Worm (Caenorhabditis elegans) whole organism, midembryonic: ENCODE results near the gene fbxb-50.
"Not testable (repeated sequence)": the region's sequence is repeated elsewhere in the genome, so short reads cannot be mapped to it uniquely, and the experiment has no call there.

Experiments used
- T22C8.4 ChIP-seq: fragments of 200-800 bp; sonication (Bioruptor generic); IDR thresholded peaks from 2 replicates; pipeline ENCODE4 v1.3.6; 2022; ENCODE audit warnings: missing genetic modification characterization, missing compliant biosample characterization
- cog-1 ChIP-seq: sonication (generic microtip); optimal IDR thresholded peaks from 2 replicates; lab custom pipeline; 2016; ENCODE audit warnings: missing genetic modification characterization, missing compliant biosample characterization
- flt-1 ChIP-seq: fragments of 200-800 bp; sonication (Bioruptor generic); IDR thresholded peaks from 2 replicates; pipeline ENCODE4 v1.3.6; 2022; ENCODE audit warnings: missing genetic modification characterization, missing compliant biosample characterization
- klf-2 ChIP-seq: fragments of 200-800 bp; sonication (Bioruptor generic); conservative IDR thresholded peaks from 2 replicates; pipeline ENCODE4 v1.3.6; 2022; ENCODE audit warnings: missing genetic modification reagents, missing genetic modification characterization, missing compliant biosample characterization
- med-1 ChIP-seq: sonication (generic microtip); optimal IDR thresholded peaks from 2 replicates; lab custom pipeline; 2017; ENCODE audit warnings: missing genetic modification characterization, mild to moderate bottlenecking, missing compliant biosample characterization, antibody characterized with exemption, missing genetic modification reagents; ENCODE audit not compliant: insufficient read depth
- ref-1 ChIP-seq: fragments of 200-800 bp; sonication (Bioruptor generic); conservative IDR thresholded peaks from 2 replicates; pipeline ENCODE4 v1.3.6; 2022; ENCODE audit warnings: missing genetic modification reagents, missing genetic modification characterization, missing compliant biosample characterization
- tab-1 ChIP-seq: fragments of 200-800 bp; sonication (Bioruptor generic); IDR thresholded peaks from 2 replicates; pipeline ENCODE4 v1.3.6; 2022; ENCODE audit warnings: missing genetic modification characterization, missing compliant biosample characterization
- ztf-23 ChIP-seq: fragments of 200-800 bp; sonication (Bioruptor generic); IDR thresholded peaks from 2 replicates; pipeline ENCODE4 v1.3.6; 2022; ENCODE audit warnings: missing genetic modification reagents, missing genetic modification characterization, missing compliant biosample characterization
- ztf-29 ChIP-seq: fragments of 200-800 bp; sonication (Bioruptor generic); IDR thresholded peaks from 2 replicates; pipeline ENCODE4 v1.3.6; 2022; ENCODE audit warnings: missing genetic modification reagents, missing genetic modification characterization, missing compliant biosample characterization

Gene fbxb-50

ce11 chrII:1543182-1543581 lies 13.1 kb upstream of the fbxb-50 start, which contains the start of gene K05F6.4:
Gene K05F6.4 (plus strand): TSS chrII:1543482.
- not testable (repeated sequence) for TF ChIP-seq ztf-23; klf-2 (GFP tag; lab: Robert Waterston, UW); ztf-29 (GFP tag; lab: Robert Waterston, UW)

DNA sequence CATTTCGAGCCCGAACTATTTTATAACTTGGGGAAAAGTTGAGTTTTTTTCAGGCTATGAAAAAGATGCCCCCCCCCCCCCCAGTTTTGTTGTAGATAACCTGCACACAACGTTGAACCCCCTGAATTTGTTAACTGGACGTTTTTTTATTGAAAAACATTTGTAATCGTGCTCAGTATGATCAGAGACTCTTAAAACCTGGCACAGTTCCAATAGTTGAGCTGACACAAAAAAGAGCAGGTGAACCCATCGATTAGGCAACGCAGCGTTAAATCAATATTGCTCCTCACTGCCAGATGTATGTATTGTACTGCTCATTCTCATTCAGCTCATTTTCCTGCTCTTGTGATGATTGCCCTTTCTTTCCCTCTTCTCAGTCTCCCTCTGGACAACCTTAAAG lies 10.6 kb upstream of the fbxb-50 start, which contains the start of gene K05F6.12:
Gene K05F6.12, plus strand, starts transcription at position 301 of the 400 bp plus-strand sequence.
- no peak for TF ChIP-seq ztf-29 (GFP tag; lab: Robert Waterston, UW)
- no peak for TF ChIP-seq tab-1 (GFP tag; lab: Robert Waterston, UW)
- no peak for TF ChIP-seq T22C8.4 (GFP tag; lab: Robert Waterston, UW)
- no peak for TF ChIP-seq cog-1 (tag; lab: Kevin White, UChicago)
- no peak for TF ChIP-seq ztf-23
- no peak for TF ChIP-seq ref-1 (GFP tag; lab: Robert Waterston, UW)
- TF ChIP-seq med-1 (GFP tag; lab: Kevin White, UChicago): no peak
- TF ChIP-seq klf-2 (GFP tag; lab: Robert Waterston, UW): no peak
- no peak for TF ChIP-seq flt-1 (GFP tag; lab: Robert Waterston, UW)

DNA sequence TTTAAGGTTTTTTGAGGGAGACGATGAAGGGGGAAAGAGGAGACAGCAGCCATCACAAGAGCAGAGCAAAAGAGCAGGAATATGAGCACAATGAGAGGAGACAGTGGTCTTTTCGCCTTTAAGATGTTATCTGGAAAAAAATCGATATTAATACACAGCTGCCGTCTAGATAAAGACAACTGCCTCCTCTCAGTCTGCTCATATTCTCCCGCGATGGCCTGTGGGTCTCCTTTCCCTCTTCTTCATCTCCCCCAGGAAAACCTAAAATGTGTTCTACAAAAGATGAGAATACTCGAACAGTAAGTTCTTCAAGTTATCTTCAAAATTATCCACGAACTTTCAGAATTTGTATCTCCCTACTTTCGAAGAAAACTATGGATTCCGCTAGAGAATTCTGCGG lies 5.7 kb upstream of the fbxb-50 start, which contains the start of the genes fbxb-52 and fbxb-51:
Gene fbxb-52, minus strand, starts transcription at position 101 of the 400 bp plus-strand sequence.
Gene fbxb-51, plus strand, starts transcription at position 212 of the 400 bp plus-strand sequence.
- TF ChIP-seq med-1 (GFP tag; lab: Kevin White, UChicago): no peak
- TF ChIP-seq flt-1 (GFP tag; lab: Robert Waterston, UW): no peak
- no peak for TF ChIP-seq ztf-23
- TF ChIP-seq ref-1 (GFP tag; lab: Robert Waterston, UW): no peak
- TF ChIP-seq tab-1 (GFP tag; lab: Robert Waterston, UW): no peak
- no peak for TF ChIP-seq cog-1 (tag; lab: Kevin White, UChicago)
- TF ChIP-seq T22C8.4 (GFP tag; lab: Robert Waterston, UW): no peak
- no peak for TF ChIP-seq ztf-29 (GFP tag; lab: Robert Waterston, UW)
- no peak for TF ChIP-seq klf-2 (GFP tag; lab: Robert Waterston, UW)

- TF ChIP-seq T22C8.4 (GFP tag; lab: Robert Waterston, UW): no peak
- TF ChIP-seq flt-1 (GFP tag; lab: Robert Waterston, UW): no peak
- TF ChIP-seq ref-1 (GFP tag; lab: Robert Waterston, UW): no peak
- TF ChIP-seq ztf-23: no peak
- TF ChIP-seq cog-1 (tag; lab: Kevin White, UChicago): no peak
- no peak for TF ChIP-seq med-1 (GFP tag; lab: Kevin White, UChicago)
- TF ChIP-seq tab-1 (GFP tag; lab: Robert Waterston, UW): no peak
Observed at ce11 chrII:1560839-1561238, 4.6 kb downstream of the fbxb-50 start.

- no peak for TF ChIP-seq klf-2 (GFP tag; lab: Robert Waterston, UW)
- no peak for TF ChIP-seq ztf-23
- TF ChIP-seq ref-1 (GFP tag; lab: Robert Waterston, UW): no peak
- no peak for TF ChIP-seq med-1 (GFP tag; lab: Kevin White, UChicago)
- no peak for TF ChIP-seq ztf-29 (GFP tag; lab: Robert Waterston, UW)
- TF ChIP-seq cog-1 (tag; lab: Kevin White, UChicago): no peak
- no peak for TF ChIP-seq flt-1 (GFP tag; lab: Robert Waterston, UW)
- no peak for TF ChIP-seq tab-1 (GFP tag; lab: Robert Waterston, UW)
- TF ChIP-seq T22C8.4 (GFP tag; lab: Robert Waterston, UW): no peak
Observed at ce11 chrII:1561863-1562262, 5.6 kb downstream of the fbxb-50 start, which contains the start of gene K05F6.14. Gene K05F6.14 (plus strand): TSS chrII:1562163.

- TF ChIP-seq med-1 (GFP tag; lab: Kevin White, UChicago) (no peak), ztf-23 (no peak), T22C8.4 (GFP tag; lab: Robert Waterston, UW) (no peak)
Observed at ce11 chrII:1567646-1568045, 11.4 kb downstream of the fbxb-50 start, which contains the start of gene K05F6.8. Gene K05F6.8 (minus strand): TSS chrII:1567746.

DNA sequence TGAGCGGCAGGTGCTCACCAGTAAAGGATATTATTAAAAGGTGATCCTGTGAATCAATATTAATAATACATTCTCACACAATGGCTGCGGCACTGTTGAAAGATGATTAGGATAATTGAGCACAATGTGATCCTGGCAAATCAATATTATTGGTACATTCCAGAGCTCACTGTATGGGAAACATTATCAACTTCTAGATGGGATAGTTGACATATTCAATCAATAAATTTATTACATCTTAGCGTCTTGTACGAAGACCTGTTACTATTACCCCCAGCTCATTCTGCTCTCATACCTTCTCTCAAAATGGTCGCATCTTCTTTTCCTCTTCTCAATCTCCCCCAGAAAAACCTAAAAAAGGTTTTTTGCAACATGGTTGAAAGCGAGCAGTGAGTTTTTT lies 12.0 kb downstream of the fbxb-50 start, which contains the start of gene fbxb-49:
Gene fbxb-49, plus strand, starts transcription at position 301 of the 400 bp plus-strand sequence.
- no peak for TF ChIP-seq med-1 (GFP tag; lab: Kevin White, UChicago)
- TF ChIP-seq flt-1 (GFP tag; lab: Robert Waterston, UW): no peak

- TF ChIP-seq ztf-29 (GFP tag; lab: Robert Waterston, UW) (no peak), ztf-23 (no peak), klf-2 (GFP tag; lab: Robert Waterston, UW) (no peak), med-1 (GFP tag; lab: Kevin White, UChicago) (no peak)
Observed at ce11 chrII:1571032-1571431, 14.8 kb downstream of the fbxb-50 start, which contains the start of gene fbxb-46. Gene fbxb-46 (minus strand): TSS chrII:1571132.

DNA sequence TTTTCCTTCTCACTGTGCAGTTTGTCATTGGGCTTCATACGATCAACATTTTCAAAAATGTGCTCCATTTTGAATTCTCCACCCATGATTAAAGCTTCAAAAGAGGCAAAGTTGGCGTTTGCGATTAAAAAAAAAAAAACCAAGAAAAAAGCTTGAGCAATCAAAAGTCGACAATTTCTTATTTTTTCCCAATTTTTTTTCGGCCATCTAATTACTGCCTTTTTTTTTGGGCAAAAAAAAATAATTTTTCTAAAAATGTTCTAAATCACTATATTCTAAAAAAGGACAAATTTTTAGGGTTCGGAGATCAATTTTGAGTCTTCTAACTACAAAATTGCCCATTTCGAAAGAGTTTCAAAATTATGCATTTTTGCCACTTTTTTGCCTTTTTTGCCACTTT lies 19.8 kb downstream of the fbxb-50 start, which contains the start of gene K05F6.10:
Gene K05F6.10, minus strand, starts transcription at position 101 of the 400 bp plus-strand sequence.
- no peak for TF ChIP-seq cog-1 (tag; lab: Kevin White, UChicago)
- no peak for TF ChIP-seq med-1 (GFP tag; lab: Kevin White, UChicago)
- no peak for TF ChIP-seq tab-1 (GFP tag; lab: Robert Waterston, UW)
- no peak for TF ChIP-seq flt-1 (GFP tag; lab: Robert Waterston, UW)
- no peak for TF ChIP-seq T22C8.4 (GFP tag; lab: Robert Waterston, UW)
- no peak for TF ChIP-seq ztf-23
- TF ChIP-seq klf-2 (GFP tag; lab: Robert Waterston, UW): no peak
- TF ChIP-seq ztf-29 (GFP tag; lab: Robert Waterston, UW): no peak
- no peak for TF ChIP-seq ref-1 (GFP tag; lab: Robert Waterston, UW)

ce11 chrII:1576772-1577171 lies 20.5 kb downstream of the fbxb-50 start:
- TF ChIP-seq T22C8.4 (GFP tag; lab: Robert Waterston, UW) (no peak), tab-1 (GFP tag; lab: Robert Waterston, UW) (no peak), cog-1 (tag; lab: Kevin White, UChicago) (no peak), flt-1 (GFP tag; lab: Robert Waterston, UW) (no peak), ztf-23 (no peak), ref-1 (GFP tag; lab: Robert Waterston, UW) (no peak), ztf-29 (GFP tag; lab: Robert Waterston, UW) (no peak), med-1 (GFP tag; lab: Kevin White, UChicago) (no peak), klf-2 (GFP tag; lab: Robert Waterston, UW) (no peak)
